Fruit fly (Drosophila melanogaster) whole organism, embryonic: ENCODE results near the gene CG31347.
A peak's percentile ranks its signal among the peaks of the same experiment; 100 is the strongest.

Experiments
- Antp ChIP-seq: fragments of 200-800 bp; sonication (Bioruptor generic); optimal IDR thresholded peaks from 3 replicates; lab custom pipeline; 2016; ENCODE audit warnings: missing biosample characterization, missing genetic modification characterization
- Atf-2 ChIP-seq: fragments of 200-800 bp; sonication (Bioruptor generic); optimal IDR thresholded peaks from 2 replicates; lab custom pipeline; 2016; ENCODE audit warnings: missing biosample characterization, missing genetic modification characterization
- Atf6 ChIP-seq: fragments of 200-800 bp; sonication (Bioruptor generic); IDR thresholded peaks from 2 replicates; pipeline ENCODE4 v1.3.6; 2022; ENCODE audit warnings: missing biosample characterization, missing genetic modification characterization
- B-H2 ChIP-seq: fragments of 200-800 bp; sonication (Bioruptor generic); optimal IDR thresholded peaks from 2 replicates; lab custom pipeline; 2018; ENCODE audit warnings: missing biosample characterization, mild to moderate bottlenecking, missing genetic modification characterization
- CG10654 ChIP-seq: fragments of 200-800 bp; sonication (Bioruptor generic); optimal IDR thresholded peaks from 2 replicates; lab custom pipeline; 2016; ENCODE audit warnings: missing biosample characterization, missing genetic modification characterization
- CG10979 ChIP-seq: fragments of 200-800 bp; sonication (Bioruptor generic); optimal IDR thresholded peaks from 2 replicates; lab custom pipeline; 2018; ENCODE audit warnings: missing biosample characterization, mild to moderate bottlenecking, missing genetic modification characterization, moderate library complexity
- CG12104 ChIP-seq: fragments of 200-800 bp; sonication (Bioruptor generic); optimal IDR thresholded peaks from 3 replicates; lab custom pipeline; 2016; ENCODE audit warnings: missing biosample characterization, missing genetic modification characterization
- CG12769 ChIP-seq: fragments of 200-800 bp; sonication (Bioruptor generic); optimal IDR thresholded peaks from 2 replicates; lab custom pipeline; 2019; ENCODE audit warnings: missing biosample characterization, mild to moderate bottlenecking, missing genetic modification characterization, moderate library complexity
- CG14014 ChIP-seq: fragments of 200-800 bp; sonication (Bioruptor generic); IDR thresholded peaks from 2 replicates; pipeline ENCODE4 v1.3.6; 2022; ENCODE audit warnings: missing biosample characterization, missing genetic modification characterization
- CG14441 ChIP-seq: fragments of 200-800 bp; sonication (Bioruptor generic); IDR thresholded peaks from 2 replicates; pipeline ENCODE4 v1.3.6; 2022; ENCODE audit warnings: missing biosample characterization, missing genetic modification characterization
- CG15696 ChIP-seq: fragments of 200-800 bp; sonication (Bioruptor generic); optimal IDR thresholded peaks from 2 replicates; lab custom pipeline; 2019; ENCODE audit warnings: missing biosample characterization, mild to moderate bottlenecking, missing genetic modification characterization, moderate library complexity
- CG17829 ChIP-seq: fragments of 200-800 bp; optimal IDR thresholded peaks from 2 replicates; lab custom pipeline; 2019; ENCODE audit warnings: missing biosample characterization, mild to moderate bottlenecking, missing genetic modification characterization, moderate library complexity
- CG1832 ChIP-seq: fragments of 200-800 bp; sonication (Bioruptor generic); optimal IDR thresholded peaks from 2 replicates; lab custom pipeline; 2017; ENCODE audit warnings: missing biosample characterization, mild to moderate bottlenecking, missing genetic modification characterization, inconsistent platforms
- CG2199 ChIP-seq: fragments of 200-800 bp; sonication (Bioruptor generic); IDR thresholded peaks from 3 replicates; pipeline ENCODE4 v1.3.6; 2022; ENCODE audit warnings: missing biosample characterization, missing genetic modification characterization
- CG32767 ChIP-seq: fragments of 200-800 bp; sonication (Bioruptor generic); IDR thresholded peaks from 2 replicates; pipeline ENCODE4 v1.3.6; 2022; ENCODE audit warnings: missing biosample characterization, missing genetic modification characterization
- CG34376 ChIP-seq: fragments of 200-800 bp; sonication (Bioruptor generic); optimal IDR thresholded peaks from 2 replicates; lab custom pipeline; 2018; ENCODE audit warnings: missing biosample characterization, mild to moderate bottlenecking, missing genetic modification characterization
- CG3726 ChIP-seq: fragments of 200-800 bp; sonication (Bioruptor generic); IDR thresholded peaks from 3 replicates; pipeline ENCODE4, ENCODE4 v1.3.6; 2022; ENCODE audit warnings: missing biosample characterization, missing genetic modification characterization
- CG7372 ChIP-seq: fragments of 200-800 bp; sonication (Bioruptor generic); IDR thresholded peaks from 2 replicates; pipeline ENCODE4 v1.3.6; 2022; ENCODE audit warnings: missing biosample characterization, missing genetic modification characterization
- CG8281 ChIP-seq: fragments of 200-800 bp; sonication (Bioruptor generic); optimal IDR thresholded peaks from 2 replicates; lab custom pipeline; 2018; ENCODE audit warnings: missing biosample characterization, mild to moderate bottlenecking, missing genetic modification characterization, moderate library complexity
- CG8290 ChIP-seq, 3 experiments: fragments of 200-800 bp; sonication (Bioruptor generic); optimal IDR thresholded peaks; 2 replicates each; lab custom pipeline; 2016 to 2019; ENCODE audit warnings: missing biosample characterization in 3 of 3, missing genetic modification characterization in 3 of 3, mild to moderate bottlenecking in 2 of 3, moderate library complexity in 1 of 3
- CG8478 ChIP-seq: fragments of >200 bp; optimal IDR thresholded peaks from 2 replicates; lab custom pipeline; 2018
- CG9797 ChIP-seq: fragments of 200-800 bp; sonication (Bioruptor generic); optimal IDR thresholded peaks from 3 replicates; lab custom pipeline; 2018; ENCODE audit warnings: missing biosample characterization, mild to moderate bottlenecking, missing genetic modification characterization
- CrebB ChIP-seq: fragments of 200-800 bp; sonication (Bioruptor generic); optimal IDR thresholded peaks from 3 replicates; lab custom pipeline; 2018; ENCODE audit warnings: missing biosample characterization, mild to moderate bottlenecking, missing genetic modification characterization
- E2f2 ChIP-seq: fragments of 200-800 bp; sonication (Bioruptor generic); IDR thresholded peaks from 2 replicates; pipeline ENCODE4 v1.3.6; 2022; ENCODE audit warnings: missing biosample characterization, missing genetic modification characterization
- H15 ChIP-seq: fragments of 200-800 bp; sonication (Bioruptor generic); IDR thresholded peaks from 3 replicates; pipeline ENCODE4 v1.3.6; 2022; ENCODE audit warnings: missing biosample characterization, missing genetic modification characterization
- HHEX ChIP-seq: fragments of 200-800 bp; sonication (Bioruptor generic); optimal IDR thresholded peaks from 3 replicates; lab custom pipeline; 2017; ENCODE audit warnings: missing biosample characterization, mild to moderate bottlenecking, missing genetic modification characterization, missing genetic modification reagents
- Hmx ChIP-seq: fragments of 200-800 bp; sonication (Bioruptor generic); optimal IDR thresholded peaks from 2 replicates; lab custom pipeline; 2016; ENCODE audit warnings: missing biosample characterization, missing genetic modification characterization
- Hr78 ChIP-seq, 2 experiments: fragments of 200-800 bp in 1 of 2; fragments of >200 bp in 1 of 2; sonication (Bioruptor generic) in 1 of 2; optimal IDR thresholded peaks; 2 replicates each; lab custom pipeline; 2017 to 2019; ENCODE audit warnings: missing biosample characterization in 2 of 2, missing genetic modification characterization in 2 of 2, mild to moderate bottlenecking in 1 of 2, moderate library complexity in 1 of 2
- Hsf ChIP-seq: fragments of 200-800 bp; sonication (Bioruptor generic); optimal IDR thresholded peaks from 3 replicates; lab custom pipeline; 2016; ENCODE audit warnings: missing biosample characterization, missing genetic modification characterization
- MTF-1 ChIP-seq: fragments of 200-800 bp; sonication (Bioruptor generic); optimal IDR thresholded peaks from 2 replicates; lab custom pipeline; 2018; ENCODE audit warnings: missing biosample characterization, mild to moderate bottlenecking, missing genetic modification characterization, borderline replicate concordance
- NC2α ChIP-seq: fragments of 200-800 bp; sonication (Bioruptor generic); optimal IDR thresholded peaks from 2 replicates; lab custom pipeline; 2016; ENCODE audit warnings: missing biosample characterization, missing genetic modification characterization
- Ptx1 ChIP-seq: fragments of 200-800 bp; sonication (Bioruptor generic); IDR thresholded peaks from 2 replicates; pipeline ENCODE4 v1.3.6; 2022; ENCODE audit warnings: missing biosample characterization, missing genetic modification characterization
- Sry-δ ChIP-seq: fragments of 200-800 bp; sonication (Bioruptor generic); optimal IDR thresholded peaks from 2 replicates; lab custom pipeline; 2016; ENCODE audit warnings: missing biosample characterization, missing genetic modification characterization
- cg ChIP-seq: fragments of 200-800 bp; sonication (Bioruptor generic); optimal IDR thresholded peaks from 3 replicates; lab custom pipeline; 2019; ENCODE audit warnings: missing biosample characterization, mild to moderate bottlenecking, missing genetic modification characterization, moderate library complexity
- chinmo ChIP-seq: fragments of 200-800 bp; sonication (Bioruptor generic); IDR thresholded peaks from 4 replicates; pipeline ENCODE4 v1.3.6; 2022; ENCODE audit warnings: missing biosample characterization, missing genetic modification characterization; ENCODE audit not compliant: partially characterized antibody
- dati ChIP-seq: fragments of 200-800 bp; sonication (Bioruptor generic); IDR thresholded peaks from 2 replicates; pipeline ENCODE4 v1.3.6; 2022; ENCODE audit warnings: missing biosample characterization, missing genetic modification characterization
- dpn ChIP-seq, 2 experiments: fragments of 200-800 bp; sonication (Bioruptor generic); optimal IDR thresholded peaks; 3 replicates each; lab custom pipeline; 2016; ENCODE audit warnings: missing biosample characterization in 2 of 2, missing genetic modification characterization in 2 of 2
- gce ChIP-seq: fragments of 200-800 bp; sonication (Bioruptor generic); IDR thresholded peaks from 3 replicates; pipeline ENCODE4 v1.3.6; 2022; ENCODE audit warnings: missing biosample characterization, missing genetic modification characterization
- gfzf ChIP-seq: fragments of 200-800 bp; sonication (Bioruptor generic); optimal IDR thresholded peaks from 2 replicates; lab custom pipeline; 2016; ENCODE audit warnings: missing biosample characterization, mild to moderate bottlenecking, missing genetic modification characterization, moderate library complexity
- grn ChIP-seq: fragments of 200-800 bp; sonication (Bioruptor generic); optimal IDR thresholded peaks from 3 replicates; lab custom pipeline; 2017; ENCODE audit warnings: missing biosample characterization, missing genetic modification characterization
- hbn ChIP-seq: fragments of 200-800 bp; sonication (Bioruptor generic); IDR thresholded peaks from 2 replicates; pipeline ENCODE4 v1.3.6; 2022; ENCODE audit warnings: missing biosample characterization, missing genetic modification characterization; ENCODE audit not compliant: partially characterized antibody
- lov ChIP-seq, 2 experiments: fragments of 200-800 bp in 1 of 2; fragments of >200 bp in 1 of 2; sonication (Bioruptor generic) in 1 of 2; IDR thresholded peaks in 1 of 2; optimal IDR thresholded peaks in 1 of 2; 2 replicates in 1 of 2; 3 replicates in 1 of 2; pipeline versions ENCODE4 v1.3.6 to Lab custom; 2017 to 2022; ENCODE audit warnings: missing biosample characterization in 1 of 2, missing genetic modification characterization in 1 of 2
- pan ChIP-seq, 4 experiments: fragments of >200 bp in 3 of 4; fragments of 200-800 bp in 1 of 4; sonication (Bioruptor generic) in 1 of 4; optimal IDR thresholded peaks in 3 of 4; IDR thresholded peaks in 1 of 4; 2 replicates each; pipeline versions ENCODE4 v1.3.6 to Lab custom; 2017 to 2022; ENCODE audit warnings: missing biosample characterization in 2 of 4, missing genetic modification characterization in 2 of 4, mixed read lengths in 1 of 4
- pzg ChIP-seq: fragments of 200-800 bp; sonication (Bioruptor generic); optimal IDR thresholded peaks from 3 replicates; lab custom pipeline; 2018; ENCODE audit warnings: missing biosample characterization, mild to moderate bottlenecking, missing genetic modification characterization, moderate library complexity
- scrt ChIP-seq: fragments of 200-800 bp; sonication (Bioruptor generic); optimal IDR thresholded peaks from 2 replicates; lab custom pipeline; 2018; ENCODE audit warnings: missing biosample characterization, mild to moderate bottlenecking, missing genetic modification characterization, moderate library complexity
- sd ChIP-seq: fragments of 200-800 bp; sonication (Bioruptor generic); optimal IDR thresholded peaks from 3 replicates; lab custom pipeline; 2018; ENCODE audit warnings: missing biosample characterization, mild to moderate bottlenecking, missing genetic modification characterization, moderate library complexity
- sqz ChIP-seq: fragments of 200-800 bp; sonication (Bioruptor generic); optimal IDR thresholded peaks from 3 replicates; lab custom pipeline; 2018; ENCODE audit warnings: missing biosample characterization, mild to moderate bottlenecking, missing genetic modification characterization
- ssp ChIP-seq: fragments of 200-800 bp; sonication (Bioruptor generic); IDR thresholded peaks from 2 replicates; pipeline ENCODE4 v1.3.6; 2022; ENCODE audit warnings: missing biosample characterization, missing genetic modification characterization
- wor ChIP-seq: fragments of 200-800 bp; sonication (Bioruptor generic); IDR thresholded peaks from 2 replicates; pipeline ENCODE4 v1.3.6; 2022; ENCODE audit warnings: missing biosample characterization, missing genetic modification characterization

The CG31347 gene

dm6 chr3R:12704861-12705260 is 12.5 kb upstream of the CG31347 start, which contains the start of gene CG12279 (continued):
- TF ChIP-seq Hmx (GFP tag; lab: Kevin White, UChicago) (no peak), dpn (GFP tag; optimal IDR thresholded peaks at IDR 0.05; lab: Kevin White, UChicago) (no peak), CG10979 (tag; lab: Kevin White, UChicago) (no peak), dati (GFP tag; lab: Robert Waterston, UW) (no peak), CG1832 (no peak), CG8478 (lab: Kevin White, UChicago) (no peak), ssp (no peak), CG3726 (GFP tag; lab: Robert Waterston, UW) (no peak), CG7372 (GFP tag; lab: Robert Waterston, UW) (no peak), Hsf (GFP tag; lab: Kevin White, UChicago) (no peak), pzg (GFP tag; lab: Kevin White, UChicago) (peak; percentile 34), gce (GFP tag; lab: Robert Waterston, UW) (no peak), Atf6 (GFP tag; lab: Robert Waterston, UW) (no peak), CG8281 (tag; lab: Kevin White, UChicago) (no peak), NC2α (GFP tag; lab: Kevin White, UChicago) (no peak), gfzf (GFP tag; lab: Kevin White, UChicago) (peak; percentile 68), CG8290 (GFP tag; optimal IDR thresholded peaks at IDR 0.05; lab: Kevin White, UChicago) (no peak), CG8290 (tag; optimal IDR thresholded peaks at IDR 0.05; lab: Kevin White, UChicago) (no peak), CG14014 (GFP tag; lab: Robert Waterston, UW) (no peak), CG14441 (GFP tag; lab: Robert Waterston, UW) (no peak), pan (optimal IDR thresholded peaks at IDR 0.05; lab: Kevin White, UChicago) (no peak), pan (GFP tag; optimal IDR thresholded peaks at IDR 0.05 in 1 of 2, IDR thresholded peaks at IDR 0.05 in 1 of 2) (no peak), sqz (GFP tag; lab: Kevin White, UChicago) (no peak), CG34376 (GFP tag; lab: Kevin White, UChicago) (no peak), CG9797 (peak; percentile 40), CG15696 (tag; lab: Kevin White, UChicago) (no peak), CG12769 (tag; lab: Kevin White, UChicago) (no peak), H15 (no peak), Ptx1 (GFP tag; lab: Robert Waterston, UW) (no peak), cg (no peak), E2f2 (GFP tag; lab: Robert Waterston, UW) (peak; percentile 59), HHEX (no peak), lov (optimal IDR thresholded peaks at IDR 0.05; lab: Kevin White, UChicago) (no peak), lov (GFP tag; IDR thresholded peaks at IDR 0.05; lab: Robert Waterston, UW) (no peak), scrt (no peak), CrebB (tag; lab: Kevin White, UChicago) (no peak), Atf-2 (GFP tag; lab: Kevin White, UChicago) (no peak), hbn (GFP tag; lab: Robert Waterston, UW) (no peak), B-H2 (no peak), Sry-δ (GFP tag; lab: Kevin White, UChicago) (no peak)
- TF ChIP-seq, all 482 proteins: peak for 8

dm6 chr3R:12701994-12702494 is 9.6 kb upstream of the CG31347 start:
- TF ChIP-seq MTF-1: no peak
- peak; percentile 94 for TF ChIP-seq sd (tag; lab: Kevin White, UChicago)
- no peak for TF ChIP-seq CG17829 (tag; lab: Kevin White, UChicago)
- TF ChIP-seq wor (GFP tag; lab: Robert Waterston, UW): no peak
- peak; percentile 82 for TF ChIP-seq CG2199 (GFP tag; lab: Robert Waterston, UW)
- TF ChIP-seq CG10654 (GFP tag; lab: Kevin White, UChicago): no peak
- TF ChIP-seq chinmo: 0 out of 4 replicates have a peak, but pooled peaks have one; percentile 43
- peak; percentile 42 for TF ChIP-seq grn
- no peak for TF ChIP-seq CG12104
- peak in 1 of 2 experiments; percentile 35 for TF ChIP-seq Hr78 (GFP tag; optimal IDR thresholded peaks at IDR 0.05; lab: Kevin White, UChicago)
- TF ChIP-seq CG32767 (GFP tag; lab: Robert Waterston, UW): peak; percentile 55; the same call in 1 of the 2 replicates
- TF ChIP-seq Antp (GFP tag; lab: Kevin White, UChicago): no peak
